Fruit fly (Drosophila melanogaster) whole organism, embryonic: Measurements from ENCODE around the gene CG32984.

Source experiments
- CG1024 ChIP-seq: fragments of 200-800 bp; sonication (Bioruptor generic); IDR thresholded peaks from 2 replicates; pipeline ENCODE4 v1.3.6; 2022; ENCODE audit warnings: missing biosample characterization, missing genetic modification characterization
- CG10462 ChIP-seq: fragments of 200-800 bp; sonication (Bioruptor generic); optimal IDR thresholded peaks from 2 replicates; lab custom pipeline; 2016; ENCODE audit warnings: missing biosample characterization, missing genetic modification characterization
- CG11504 ChIP-seq: fragments of 200-800 bp; sonication (Bioruptor generic); optimal IDR thresholded peaks from 3 replicates; lab custom pipeline; 2019; ENCODE audit warnings: missing biosample characterization, mild to moderate bottlenecking, missing genetic modification characterization, moderate library complexity
- CG12942 ChIP-seq: fragments of 200-800 bp; sonication (Bioruptor generic); optimal IDR thresholded peaks from 3 replicates; lab custom pipeline; 2016; ENCODE audit warnings: missing biosample characterization, missing genetic modification characterization
- CG15011 ChIP-seq: fragments of 200-800 bp; sonication (Bioruptor generic); optimal IDR thresholded peaks from 3 replicates; lab custom pipeline; 2018; ENCODE audit warnings: missing biosample characterization, mild to moderate bottlenecking, missing genetic modification characterization
- CG15269 ChIP-seq: fragments of 200-800 bp; sonication (Bioruptor generic); optimal IDR thresholded peaks from 2 replicates; lab custom pipeline; 2018; ENCODE audit warnings: missing biosample characterization, mild to moderate bottlenecking, missing genetic modification characterization, moderate library complexity
- CG1602 ChIP-seq: fragments of 200-800 bp; sonication (Bioruptor generic); optimal IDR thresholded peaks from 3 replicates; lab custom pipeline; 2016; ENCODE audit warnings: missing biosample characterization, missing genetic modification characterization
- CG17186 ChIP-seq: fragments of 200-800 bp; sonication (Bioruptor generic); optimal IDR thresholded peaks from 3 replicates; lab custom pipeline; 2017; ENCODE audit warnings: missing biosample characterization, missing genetic modification reagents, missing genetic modification characterization
- CG17328 ChIP-seq: fragments of 200-800 bp; sonication (Bioruptor generic); IDR thresholded peaks from 2 replicates; pipeline ENCODE4 v1.3.6; 2022; ENCODE audit warnings: missing biosample characterization, missing genetic modification characterization
- CG18764 ChIP-seq: fragments of 200-800 bp; sonication (Bioruptor generic); optimal IDR thresholded peaks from 3 replicates; lab custom pipeline; 2016; ENCODE audit warnings: missing biosample characterization, missing genetic modification characterization
- CG31224 ChIP-seq: fragments of 200-800 bp; sonication (Bioruptor generic); IDR thresholded peaks from 2 replicates; pipeline ENCODE4 v1.3.6; 2022; ENCODE audit warnings: missing biosample characterization, missing genetic modification characterization
- CG3847 ChIP-seq: fragments of 200-800 bp; sonication (Bioruptor generic); IDR thresholded peaks from 2 replicates; pipeline ENCODE4 v1.3.6; 2022; ENCODE audit warnings: missing biosample characterization, missing genetic modification characterization
- CG3995 ChIP-seq: fragments of 200-800 bp; sonication (Bioruptor generic); optimal IDR thresholded peaks from 3 replicates; lab custom pipeline; 2016; ENCODE audit warnings: missing biosample characterization, missing genetic modification characterization
- CG4282 ChIP-seq: fragments of 200-800 bp; sonication (Bioruptor generic); optimal IDR thresholded peaks from 2 replicates; lab custom pipeline; 2016; ENCODE audit warnings: missing biosample characterization, missing genetic modification characterization
- CG4707 ChIP-seq: fragments of 200-800 bp; sonication (Bioruptor generic); optimal IDR thresholded peaks from 2 replicates; lab custom pipeline; 2018; ENCODE audit warnings: missing biosample characterization, mild to moderate bottlenecking, missing genetic modification characterization, moderate library complexity
- CG4820 ChIP-seq: fragments of 200-800 bp; sonication (Bioruptor generic); optimal IDR thresholded peaks from 3 replicates; lab custom pipeline; 2016; ENCODE audit warnings: missing biosample characterization, missing genetic modification characterization
- CG4854 ChIP-seq: fragments of 200-800 bp; sonication (Bioruptor generic); optimal IDR thresholded peaks from 2 replicates; lab custom pipeline; 2016; ENCODE audit warnings: missing biosample characterization, missing genetic modification characterization, inconsistent platforms
- CG8089 ChIP-seq: fragments of 200-800 bp; sonication (Bioruptor generic); optimal IDR thresholded peaks from 3 replicates; lab custom pipeline; 2016; ENCODE audit warnings: missing biosample characterization, missing genetic modification characterization
- CG9609 ChIP-seq: fragments of 200-800 bp; sonication (Bioruptor generic); optimal IDR thresholded peaks from 3 replicates; lab custom pipeline; 2016; ENCODE audit warnings: missing biosample characterization, missing genetic modification characterization
- CG9876 ChIP-seq: fragments of 200-800 bp; sonication (Bioruptor generic); optimal IDR thresholded peaks from 2 replicates; lab custom pipeline; 2016; ENCODE audit warnings: missing biosample characterization, missing genetic modification characterization
- Chrac-16 ChIP-seq: fragments of 200-800 bp; sonication (Bioruptor generic); optimal IDR thresholded peaks from 3 replicates; lab custom pipeline; 2016; ENCODE audit warnings: missing biosample characterization, missing genetic modification characterization
- Dll ChIP-seq: fragments of 200-800 bp; sonication (Bioruptor generic); IDR thresholded peaks from 4 replicates; pipeline ENCODE4 v1.3.6; 2022; ENCODE audit warnings: missing biosample characterization, missing genetic modification characterization; ENCODE audit not compliant: partially characterized antibody
- HLH3B ChIP-seq: fragments of 200-800 bp; sonication (Bioruptor generic); IDR thresholded peaks from 2 replicates; pipeline ENCODE4 v1.3.6; 2022; ENCODE audit warnings: missing biosample characterization, missing genetic modification characterization
- Hsf ChIP-seq: fragments of 200-800 bp; sonication (Bioruptor generic); optimal IDR thresholded peaks from 3 replicates; lab custom pipeline; 2016; ENCODE audit warnings: missing biosample characterization, missing genetic modification characterization
- Jarid2 ChIP-seq: fragments of 200-800 bp; sonication (Bioruptor generic); optimal IDR thresholded peaks from 3 replicates; lab custom pipeline; 2017; ENCODE audit warnings: mild to moderate bottlenecking, missing biosample characterization, missing genetic modification reagents, missing genetic modification characterization
- MBD-R2 ChIP-seq: fragments of 200-800 bp; sonication (Bioruptor generic); IDR thresholded peaks from 2 replicates; pipeline ENCODE4 v1.3.6; 2022; ENCODE audit warnings: missing biosample characterization, missing genetic modification characterization
- Mrtf ChIP-seq: fragments of 200-800 bp; sonication (Bioruptor generic); IDR thresholded peaks from 3 replicates; pipeline ENCODE4 v1.3.6; 2022; ENCODE audit warnings: missing biosample characterization, missing genetic modification characterization
- Myb ChIP-seq: fragments of 200-800 bp; sonication (Bioruptor generic); optimal IDR thresholded peaks from 2 replicates; lab custom pipeline; 2016; ENCODE audit warnings: missing biosample characterization, missing genetic modification characterization
- Ravus ChIP-seq: fragments of 200-800 bp; sonication (Bioruptor generic); IDR thresholded peaks from 2 replicates; pipeline ENCODE4 v1.3.6; 2022; ENCODE audit warnings: missing biosample characterization, missing genetic modification characterization
- Sry-β ChIP-seq: fragments of 200-800 bp; sonication (Bioruptor generic); optimal IDR thresholded peaks from 2 replicates; lab custom pipeline; 2018; ENCODE audit warnings: missing biosample characterization, mild to moderate bottlenecking, missing genetic modification characterization, moderate library complexity
- Usf ChIP-seq: fragments of 200-800 bp; sonication (Bioruptor generic); optimal IDR thresholded peaks from 2 replicates; lab custom pipeline; 2017; ENCODE audit warnings: missing genotype, missing biosample characterization, missing genetic modification characterization
- ap ChIP-seq: fragments of 200-800 bp; sonication (Bioruptor generic); IDR thresholded peaks from 2 replicates; pipeline ENCODE4 v1.3.6; 2022; ENCODE audit warnings: missing biosample characterization, missing genetic modification characterization
- bigmax ChIP-seq: fragments of 200-800 bp; sonication (Bioruptor generic); optimal IDR thresholded peaks from 2 replicates; lab custom pipeline; 2018; ENCODE audit warnings: missing biosample characterization, mild to moderate bottlenecking, missing genetic modification characterization
- bsh ChIP-seq, 2 experiments: fragments of 200-800 bp; sonication (Bioruptor generic); optimal IDR thresholded peaks; 2 replicates each; lab custom pipeline; 2017 to 2018; ENCODE audit warnings: mild to moderate bottlenecking in 2 of 2, missing biosample characterization in 2 of 2, missing genetic modification characterization in 2 of 2, moderate library complexity in 1 of 2
- cato ChIP-seq: fragments of 200-800 bp; sonication (Bioruptor generic); optimal IDR thresholded peaks from 2 replicates; lab custom pipeline; 2016; ENCODE audit warnings: missing biosample characterization, missing genetic modification characterization, borderline replicate concordance
- cg ChIP-seq: fragments of 200-800 bp; sonication (Bioruptor generic); optimal IDR thresholded peaks from 3 replicates; lab custom pipeline; 2019; ENCODE audit warnings: missing biosample characterization, mild to moderate bottlenecking, missing genetic modification characterization, moderate library complexity
- chinmo ChIP-seq: fragments of 200-800 bp; sonication (Bioruptor generic); IDR thresholded peaks from 4 replicates; pipeline ENCODE4 v1.3.6; 2022; ENCODE audit warnings: missing biosample characterization, missing genetic modification characterization; ENCODE audit not compliant: partially characterized antibody
- da ChIP-seq: fragments of 200-800 bp; sonication (Bioruptor generic); optimal IDR thresholded peaks from 2 replicates; lab custom pipeline; 2016; ENCODE audit warnings: missing biosample characterization, missing genetic modification characterization
- en ChIP-seq: fragments of 200-800 bp; sonication (Bioruptor generic); optimal IDR thresholded peaks from 2 replicates; lab custom pipeline; 2016; ENCODE audit warnings: missing biosample characterization, missing genetic modification characterization
- esg ChIP-seq: fragments of 200-800 bp; sonication (Bioruptor generic); conservative IDR thresholded peaks from 2 replicates; pipeline ENCODE4 v1.3.6; 2022; ENCODE audit warnings: missing biosample characterization, missing genetic modification characterization
- gce ChIP-seq: fragments of 200-800 bp; sonication (Bioruptor generic); IDR thresholded peaks from 3 replicates; pipeline ENCODE4 v1.3.6; 2022; ENCODE audit warnings: missing biosample characterization, missing genetic modification characterization
- gem ChIP-seq: fragments of 200-800 bp; sonication (Bioruptor generic); optimal IDR thresholded peaks from 2 replicates; lab custom pipeline; 2019; ENCODE audit warnings: missing biosample characterization, mild to moderate bottlenecking, missing genetic modification characterization, moderate library complexity
- grn ChIP-seq: fragments of 200-800 bp; sonication (Bioruptor generic); optimal IDR thresholded peaks from 3 replicates; lab custom pipeline; 2017; ENCODE audit warnings: missing biosample characterization, missing genetic modification characterization
- gsb ChIP-seq: fragments of 200-800 bp; sonication (Bioruptor generic); IDR thresholded peaks from 2 replicates; pipeline ENCODE4 v1.3.6; 2022; ENCODE audit warnings: missing biosample characterization, missing genetic modification characterization
- h ChIP-seq: fragments of >200 bp; optimal IDR thresholded peaks from 2 replicates; lab custom pipeline; 2017
- inv ChIP-seq: fragments of 200-800 bp; sonication (Bioruptor generic); IDR thresholded peaks from 2 replicates; pipeline ENCODE4 v1.3.6; 2022; ENCODE audit warnings: missing biosample characterization, missing genetic modification characterization; ENCODE audit not compliant: partially characterized antibody
- peb ChIP-seq: fragments of 200-800 bp; sonication (Bioruptor generic); IDR thresholded peaks from 2 replicates; pipeline ENCODE4 v1.3.6; 2022; ENCODE audit warnings: missing biosample characterization, missing genetic modification characterization
- prd ChIP-seq, 3 experiments: fragments of >200 bp in 2 of 3; fragments of 200-800 bp in 1 of 3; sonication (Bioruptor generic) in 1 of 3; optimal IDR thresholded peaks in 2 of 3; IDR thresholded peaks in 1 of 3; 2 replicates in 2 of 3; 3 replicates in 1 of 3; pipeline versions ENCODE4 v1.3.6 to Lab custom; 2017 to 2022; ENCODE audit warnings: missing biosample characterization in 1 of 3, missing genetic modification characterization in 1 of 3
- schlank ChIP-seq: fragments of 200-800 bp; sonication (Bioruptor generic); optimal IDR thresholded peaks from 2 replicates; lab custom pipeline; 2018; ENCODE audit warnings: missing biosample characterization, mild to moderate bottlenecking, missing genetic modification characterization
- sr ChIP-seq: fragments of 200-800 bp; sonication (Bioruptor generic); IDR thresholded peaks from 3 replicates; pipeline ENCODE4 v1.3.6; 2022; ENCODE audit warnings: missing biosample characterization, missing genetic modification characterization

Gene CG32984

dm6 chr2L:8982584-8983302, 18.0 kb downstream of the CG32984 start (continued):
- TF ChIP-seq Chrac-16 (GFP tag; lab: Kevin White, UChicago): peak; percentile 27
- no peak for TF ChIP-seq Myb (GFP tag; lab: Kevin White, UChicago)
- TF ChIP-seq Sry-β: no peak
- peak in 1 of 2 experiments; percentile 23 for TF ChIP-seq bsh (GFP tag; optimal IDR thresholded peaks at IDR 0.05; lab: Kevin White, UChicago)
- peak; percentile 78 for TF ChIP-seq CG11504 (tag; lab: Kevin White, UChicago)
- no peak for TF ChIP-seq CG31224 (GFP tag; lab: Robert Waterston, UW)
- TF ChIP-seq CG9876 (GFP tag; lab: Kevin White, UChicago): no peak
- TF ChIP-seq Dll (GFP tag; lab: Robert Waterston, UW): no peak
- no peak for TF ChIP-seq inv
- TF ChIP-seq CG9609 (GFP tag; lab: Kevin White, UChicago): no peak
- peak; percentile 6 for TF ChIP-seq CG12942 (GFP tag; lab: Kevin White, UChicago)
- no peak for TF ChIP-seq h
- TF ChIP-seq CG17328 (GFP tag; lab: Robert Waterston, UW): peak; percentile 52
- TF ChIP-seq CG4820 (GFP tag; lab: Kevin White, UChicago): peak; percentile 6
- no peak for TF ChIP-seq Ravus (GFP tag; lab: Robert Waterston, UW)
- peak; percentile 47 for TF ChIP-seq esg (GFP tag; lab: Robert Waterston, UW)
- no peak for TF ChIP-seq ap
- peak; percentile 51; the same call in 1 of the 2 replicates for TF ChIP-seq CG3847 (GFP tag; lab: Robert Waterston, UW)
- TF ChIP-seq Usf (GFP tag; lab: Kevin White, UChicago): no peak
- TF ChIP-seq cg: no peak
- TF ChIP-seq CG4707 (GFP tag; lab: Kevin White, UChicago): no peak
- TF ChIP-seq en (GFP tag; lab: Kevin White, UChicago): no peak
- TF ChIP-seq schlank (tag; lab: Kevin White, UChicago): no peak
- no peak; the same call in 1 of the 2 replicates for TF ChIP-seq gsb
- peak; percentile 61; the same call in 1 of the 3 replicates for TF ChIP-seq Mrtf (GFP tag; lab: Robert Waterston, UW)
- TF ChIP-seq chinmo (GFP tag; lab: Robert Waterston, UW): no peak
- TF ChIP-seq peb (GFP tag; lab: Robert Waterston, UW): no peak
- TF ChIP-seq CG10462 (GFP tag; lab: Kevin White, UChicago): no peak
- TF ChIP-seq CG8089 (GFP tag; lab: Kevin White, UChicago): peak; percentile 13
- no peak for TF ChIP-seq sr (GFP tag; lab: Robert Waterston, UW)
- no peak for TF ChIP-seq da (GFP tag; lab: Kevin White, UChicago)
- no peak for TF ChIP-seq Jarid2 (GFP tag; lab: Kevin White, UChicago)
- peak; percentile 38 for TF ChIP-seq Hsf (GFP tag; lab: Kevin White, UChicago)
- no peak for TF ChIP-seq cato
- no peak for TF ChIP-seq bigmax (GFP tag; lab: Kevin White, UChicago)
- peak; percentile 85 for TF ChIP-seq CG15269 (tag; lab: Kevin White, UChicago)
- TF ChIP-seq CG1602 (GFP tag; lab: Kevin White, UChicago): peak; percentile 28
- TF ChIP-seq CG15011 (GFP tag; lab: Kevin White, UChicago): peak; percentile 17
- TF ChIP-seq gem: peak; percentile 75
- no peak for TF ChIP-seq gce
- peak; percentile 84 for TF ChIP-seq grn (GFP tag; lab: Kevin White, UChicago)
- no peak for TF ChIP-seq CG3995 (GFP tag; lab: Kevin White, UChicago)
- TF ChIP-seq MBD-R2 (GFP tag; lab: Robert Waterston, UW): no peak
- TF ChIP-seq CG18764 (GFP tag; lab: Kevin White, UChicago): no peak
- TF ChIP-seq CG17186 (GFP tag; lab: Kevin White, UChicago): no peak
- TF ChIP-seq prd (optimal IDR thresholded peaks at IDR 0.05; lab: Kevin White, UChicago): no peak
- no peak; the same call in 2 of the 3 replicates for TF ChIP-seq prd (GFP tag; IDR thresholded peaks at IDR 0.05; lab: Robert Waterston, UW)
- TF ChIP-seq CG4854 (GFP tag; lab: Kevin White, UChicago): no peak
- TF ChIP-seq HLH3B (GFP tag; lab: Robert Waterston, UW): peak; percentile 54; the same call in 1 of the 2 replicates
- no peak for TF ChIP-seq CG1024 (GFP tag; lab: Robert Waterston, UW)
- no peak for TF ChIP-seq CG4282 (GFP tag; lab: Kevin White, UChicago)
